Fruit fly (Drosophila melanogaster): ENCODE results near the gene CG15760.

Gene CG15760

dm6 chrX:13625888-13626578, 43.5 kb upstream of the CG15760 start (continued):
- TF ChIP-seq kni (GFP tag; optimal IDR thresholded peaks at IDR 0.05), result no peak
- no peak; the same call in 1 of the 2 replicates for TF ChIP-seq CG4360 (GFP tag; IDR thresholded peaks at IDR 0.05)
- no peak for TF ChIP-seq vvl (GFP tag; IDR thresholded peaks at IDR 0.05)
- no peak for TF ChIP-seq Opbp (GFP tag; IDR thresholded peaks at IDR 0.05; ENCODE audit: partially characterized antibody)
- no peak for TF ChIP-seq CG3163 (GFP tag; optimal IDR thresholded peaks at IDR 0.05)
- no peak for TF ChIP-seq CG11456 (GFP tag; IDR thresholded peaks at IDR 0.05)
- TF ChIP-seq tx (GFP tag; optimal IDR thresholded peaks at IDR 0.05), result no peak
- no peak for TF ChIP-seq CG14667 (GFP tag; IDR thresholded peaks at IDR 0.05)
- TF ChIP-seq Elba2 (GFP tag; optimal IDR thresholded peaks at IDR 0.05), result no peak
- no peak for TF ChIP-seq ewg (GFP tag; optimal IDR thresholded peaks at IDR 0.05)
- TF ChIP-seq Ravus (GFP tag; IDR thresholded peaks at IDR 0.05), result no peak
- no peak for TF ChIP-seq Bteb2 (GFP tag; optimal IDR thresholded peaks at IDR 0.05)
- TF ChIP-seq CG10462 (GFP tag; optimal IDR thresholded peaks at IDR 0.05), result no peak
- no peak for TF ChIP-seq CG2875 (GFP tag; optimal IDR thresholded peaks at IDR 0.05)
- TF ChIP-seq E2f2 (GFP tag; IDR thresholded peaks at IDR 0.05), result no peak
- TF ChIP-seq CG16779 (GFP tag; IDR thresholded peaks at IDR 0.05), result no peak
- no peak for TF ChIP-seq TFAM (GFP tag; optimal IDR thresholded peaks at IDR 0.05)
- TF ChIP-seq CG6272 (GFP tag; IDR thresholded peaks at IDR 0.05), result no peak
- no peak for TF ChIP-seq jumu (GFP tag; optimal IDR thresholded peaks at IDR 0.05)
- no peak for TF ChIP-seq CG7745 (tag; optimal IDR thresholded peaks at IDR 0.05)
- TF ChIP-seq Drgx (GFP tag; IDR thresholded peaks at IDR 0.05), result no peak
- TF ChIP-seq CG6254 (GFP tag; optimal IDR thresholded peaks at IDR 0.05), result no peak
- TF ChIP-seq Hr39 (optimal IDR thresholded peaks at IDR 0.05), result no peak
- TF ChIP-seq fd96Cb (tag; optimal IDR thresholded peaks at IDR 0.05), result no peak
- no peak for TF ChIP-seq mld (GFP tag; IDR thresholded peaks at IDR 0.05; ENCODE audit: partially characterized antibody)
- TF ChIP-seq Sox102F (GFP tag; optimal IDR thresholded peaks at IDR 0.05), result no peak
- peak; percentile 67 for TF ChIP-seq schlank (tag; optimal IDR thresholded peaks at IDR 0.05)
- TF ChIP-seq Meics (GFP tag; optimal IDR thresholded peaks at IDR 0.05), result peak; percentile 35
- TF ChIP-seq Rfx (GFP tag; IDR thresholded peaks at IDR 0.05), result peak; percentile 36; the same call in 1 of the 2 replicates
- TF ChIP-seq CG7556 (GFP tag; optimal IDR thresholded peaks at IDR 0.05), result no peak
- TF ChIP-seq psq (GFP tag; optimal IDR thresholded peaks at IDR 0.05), result no peak
- no peak for TF ChIP-seq CkIIα-i1 (GFP tag; IDR thresholded peaks at IDR 0.05)
- TF ChIP-seq pzg (GFP tag; optimal IDR thresholded peaks at IDR 0.05), result no peak
- no peak for TF ChIP-seq ci (GFP tag; IDR thresholded peaks at IDR 0.05)
- TF ChIP-seq org-1 (GFP tag; optimal IDR thresholded peaks at IDR 0.05), result no peak
- no peak for TF ChIP-seq nerfin-2 (GFP tag; IDR thresholded peaks at IDR 0.05; ENCODE audit: partially characterized antibody)
- TF ChIP-seq Nf-YA (GFP tag; IDR thresholded peaks at IDR 0.05), result no peak
- TF ChIP-seq Hr3 (GFP tag; optimal IDR thresholded peaks at IDR 0.05), result no peak
- TF ChIP-seq rib (GFP tag; IDR thresholded peaks at IDR 0.05), result no peak; the same call in 1 of the 2 replicates
- TF ChIP-seq CG12769 (tag; optimal IDR thresholded peaks at IDR 0.05), result peak; percentile 49
- no peak for TF ChIP-seq CG7357 (GFP tag; IDR thresholded peaks at IDR 0.05)
- TF ChIP-seq bowl (GFP tag; IDR thresholded peaks at IDR 0.05), result no peak
- TF ChIP-seq CG10654 (GFP tag; optimal IDR thresholded peaks at IDR 0.05), result no peak
- no peak for TF ChIP-seq CHES-1-like (GFP tag; optimal IDR thresholded peaks at IDR 0.05)
- no peak for TF ChIP-seq CG11723 (GFP tag; optimal IDR thresholded peaks at IDR 0.05)
- TF ChIP-seq E2f1 (GFP tag; IDR thresholded peaks at IDR 0.05), result no peak
- peak; percentile 20; the same call in 1 of the 3 replicates for TF ChIP-seq Dbx (GFP tag; IDR thresholded peaks at IDR 0.05)
- no peak for TF ChIP-seq CG9876 (GFP tag; optimal IDR thresholded peaks at IDR 0.05)
- no peak for TF ChIP-seq ab (GFP tag; optimal IDR thresholded peaks at IDR 0.05)
- TF ChIP-seq zfh1 (GFP tag; IDR thresholded peaks at IDR 0.05), result no peak
- no peak for TF ChIP-seq Dip2 (GFP tag; IDR thresholded peaks at IDR 0.05)
- TF ChIP-seq CG15269 (tag; optimal IDR thresholded peaks at IDR 0.05), result peak; percentile 22
